Worm (Caenorhabditis elegans) whole organism, L3 larva: ENCODE measurements around the gene C06E4.8.

Experiments
- ZK546.5 ChIP-seq: sonication (generic microtip); optimal IDR thresholded peaks from 2 replicates; lab custom pipeline; 2017; ENCODE audit warnings: missing biosample characterization, missing genetic modification characterization
- ama-1 ChIP-seq: fragments of 150-350 bp; optimal IDR thresholded peaks from 2 replicates; lab custom pipeline; 2018
- ceh-16 ChIP-seq: sonication (generic microtip); optimal IDR thresholded peaks from 2 replicates; lab custom pipeline; 2017; ENCODE audit warnings: missing biosample characterization, missing genetic modification characterization
- ceh-28 ChIP-seq: fragments of 150-350 bp; optimal IDR thresholded peaks from 2 replicates; lab custom pipeline; 2014; ENCODE audit warnings: missing biosample characterization, missing genetic modification reagents, missing genetic modification characterization
- egl-5 ChIP-seq: fragments of 150-350 bp; optimal IDR thresholded peaks from 2 replicates; lab custom pipeline; 2017; ENCODE audit warnings: missing biosample characterization, missing genetic modification reagents, missing genetic modification characterization, inconsistent platforms
- elt-1 ChIP-seq: fragments of 150-350 bp; optimal IDR thresholded peaks from 2 replicates; lab custom pipeline; 2014; ENCODE audit warnings: missing biosample characterization, missing genetic modification characterization
- elt-2 ChIP-seq: sonication (generic microtip); optimal IDR thresholded peaks from 2 replicates; lab custom pipeline; 2016; ENCODE audit warnings: missing genetic modification reagents, mild to moderate bottlenecking, missing genetic modification characterization, missing compliant biosample characterization
- elt-3 ChIP-seq, 3 experiments: fragments of 150-350 bp in 1 of 3; sonication (generic microtip) in 2 of 3; optimal IDR thresholded peaks; 2 replicates in 2 of 3; 4 replicates in 1 of 3; lab custom pipeline; 2014 to 2017; ENCODE audit warnings: missing biosample characterization in 3 of 3, missing genetic modification characterization in 3 of 3
- eor-1 ChIP-seq, 2 experiments: fragments of 150-350 bp; optimal IDR thresholded peaks; 2 replicates each; lab custom pipeline; 2014 to 2018; ENCODE audit warnings: missing biosample characterization in 2 of 2, missing genetic modification characterization in 2 of 2
- fkh-10 ChIP-seq: sonication (generic microtip); optimal IDR thresholded peaks from 2 replicates; lab custom pipeline; 2017; ENCODE audit warnings: missing biosample characterization, missing genetic modification reagents, missing genetic modification characterization
- fos-1 ChIP-seq: fragments of 150-350 bp; optimal IDR thresholded peaks from 2 replicates; lab custom pipeline; 2014; ENCODE audit warnings: missing biosample characterization, missing genetic modification characterization
- hmg-11 ChIP-seq: sonication (generic microtip); optimal IDR thresholded peaks from 2 replicates; lab custom pipeline; 2016; ENCODE audit warnings: missing genetic modification characterization, missing compliant biosample characterization
- jun-1 ChIP-seq: fragments of 150-350 bp; optimal IDR thresholded peaks from 2 replicates; lab custom pipeline; 2014; ENCODE audit warnings: missing biosample characterization, missing genetic modification reagents, missing genetic modification characterization
- lin-15B ChIP-seq: fragments of 150-350 bp; optimal IDR thresholded peaks from 2 replicates; lab custom pipeline; 2014; ENCODE audit warnings: missing biosample characterization, missing genetic modification characterization
- lin-39 ChIP-seq: fragments of 150-350 bp; optimal IDR thresholded peaks from 2 replicates; lab custom pipeline; 2018; ENCODE audit warnings: missing biosample characterization, missing genetic modification reagents, missing genetic modification characterization
- lsy-12 ChIP-seq: sonication (generic microtip); optimal IDR thresholded peaks from 2 replicates; lab custom pipeline; 2016; ENCODE audit warnings: mild to moderate bottlenecking, missing genetic modification characterization, missing compliant biosample characterization
- mml-1 ChIP-seq: fragments of 150-350 bp; sonication (generic microtip); optimal IDR thresholded peaks from 3 replicates; lab custom pipeline; 2014; ENCODE audit warnings: missing biosample characterization, missing genetic modification characterization
- nfya-1 ChIP-seq: sonication (generic microtip); optimal IDR thresholded peaks from 2 replicates; lab custom pipeline; 2017; ENCODE audit warnings: missing genetic modification characterization, mild to moderate bottlenecking, missing compliant biosample characterization, antibody characterized with exemption, moderate library complexity; ENCODE audit not compliant: insufficient read depth
- nhr-11 ChIP-seq: fragments of 150-350 bp; optimal IDR thresholded peaks from 2 replicates; lab custom pipeline; 2014; ENCODE audit warnings: missing biosample characterization, missing genetic modification characterization
- nhr-23 ChIP-seq: fragments of 150-350 bp; optimal IDR thresholded peaks from 2 replicates; lab custom pipeline; 2014; ENCODE audit warnings: missing biosample characterization, missing genetic modification reagents, missing genetic modification characterization
- nhr-237 ChIP-seq: fragments of 150-350 bp; optimal IDR thresholded peaks from 2 replicates; lab custom pipeline; 2014; ENCODE audit warnings: missing biosample characterization, missing genetic modification characterization
- nhr-25 ChIP-seq: sonication (generic microtip); optimal IDR thresholded peaks from 2 replicates; lab custom pipeline; 2017; ENCODE audit warnings: missing biosample characterization, missing genetic modification characterization
- nhr-43 ChIP-seq: sonication (generic microtip); optimal IDR thresholded peaks from 2 replicates; lab custom pipeline; 2016; ENCODE audit warnings: mild to moderate bottlenecking, missing genetic modification characterization, missing compliant biosample characterization; ENCODE audit not compliant: poor library complexity, severe bottlenecking
- nhr-67 ChIP-seq: fragments of 150-350 bp; optimal IDR thresholded peaks from 2 replicates; lab custom pipeline; 2014; ENCODE audit warnings: missing biosample characterization, missing genetic modification characterization
- nhr-76 ChIP-seq: fragments of 150-350 bp; sonication (generic microtip); optimal IDR thresholded peaks from 5 replicates; lab custom pipeline; 2014; ENCODE audit warnings: missing biosample characterization, missing genetic modification characterization
- nhr-77 ChIP-seq: fragments of 150-350 bp; optimal IDR thresholded peaks from 2 replicates; lab custom pipeline; 2014; ENCODE audit warnings: missing biosample characterization, missing genetic modification characterization
- pha-4 ChIP-seq: fragments of 150-350 bp; optimal IDR thresholded peaks from 2 replicates; lab custom pipeline; 2014; ENCODE audit warnings: missing biosample characterization, missing genetic modification reagents, missing genetic modification characterization
- pqm-1 ChIP-seq: fragments of 150-350 bp; optimal IDR thresholded peaks from 2 replicates; lab custom pipeline; 2017; ENCODE audit warnings: missing biosample characterization, missing genetic modification characterization, inconsistent platforms
- skn-1 ChIP-seq: fragments of 150-350 bp; optimal IDR thresholded peaks from 2 replicates; lab custom pipeline; 2014; ENCODE audit warnings: missing biosample characterization, missing genetic modification characterization
- snpc-4 ChIP-seq: fragments of 150-350 bp; optimal IDR thresholded peaks from 2 replicates; lab custom pipeline; 2014; ENCODE audit warnings: missing biosample characterization, missing genetic modification characterization
- tbx-2 ChIP-seq: sonication (generic microtip); optimal IDR thresholded peaks from 2 replicates; lab custom pipeline; 2016; ENCODE audit warnings: mild to moderate bottlenecking, missing genetic modification characterization, missing compliant biosample characterization
- unc-39 ChIP-seq: sonication (generic microtip); optimal IDR thresholded peaks from 4 replicates; lab custom pipeline; 2017; ENCODE audit warnings: missing biosample characterization, missing genetic modification characterization
- zag-1 ChIP-seq: fragments of 150-350 bp; optimal IDR thresholded peaks from 2 replicates; lab custom pipeline; 2014; ENCODE audit warnings: missing biosample characterization, missing genetic modification characterization
- ztf-11 ChIP-seq: fragments of 150-350 bp; optimal IDR thresholded peaks from 2 replicates; lab custom pipeline; 2014; ENCODE audit warnings: missing biosample characterization, missing genetic modification characterization
- ztf-4 ChIP-seq: fragments of 150-350 bp; optimal IDR thresholded peaks from 2 replicates; lab custom pipeline; 2014; ENCODE audit warnings: missing biosample characterization, missing genetic modification characterization

C06E4.8 gene

DNA sequence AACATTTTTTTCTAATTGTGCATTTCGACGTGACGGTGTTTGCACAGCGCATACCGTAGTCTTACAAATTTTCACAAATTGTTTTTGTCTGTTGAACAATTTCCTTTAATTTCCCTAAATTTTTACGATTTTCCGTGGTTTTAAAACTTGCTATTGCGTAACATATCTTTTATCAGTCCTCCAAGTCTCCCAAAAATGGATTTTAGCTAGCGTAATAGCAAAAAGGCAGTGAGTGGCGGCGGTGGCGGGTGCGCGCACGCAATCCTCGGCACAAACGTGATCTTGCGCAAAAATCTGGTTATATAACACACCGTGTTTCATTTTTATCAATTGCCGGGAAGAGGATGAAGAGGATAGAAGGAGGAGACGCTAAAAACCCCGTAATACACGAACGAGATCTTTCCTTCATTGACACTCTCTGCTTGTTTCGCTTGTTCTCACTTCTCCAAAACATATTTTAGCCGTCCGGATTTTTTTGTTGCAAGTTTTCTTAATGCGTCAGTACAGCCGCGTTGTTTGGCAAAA is 49.4 kb downstream of the C06E4.8 start:
- TF ChIP-seq pha-4 (tag; lab: Kevin White, UChicago) (no peak), nhr-25 (tag; lab: Kevin White, UChicago) (no peak), nhr-43 (tag; lab: Kevin White, UChicago) (peak; percentile 56), nhr-23 (tag; lab: Kevin White, UChicago) (peak; percentile 34), tbx-2 (tag; lab: Kevin White, UChicago) (no peak), ztf-4 (tag; lab: Kevin White, UChicago) (no peak), ama-1 (no peak), nhr-76 (tag; lab: Kevin White, UChicago) (no peak), fkh-10 (no peak), fos-1 (tag; lab: Kevin White, UChicago) (no peak), egl-5 (tag; lab: Kevin White, UChicago) (no peak), pqm-1 (no peak), nhr-237 (tag; lab: Kevin White, UChicago) (no peak), lsy-12 (tag; lab: Kevin White, UChicago) (no peak), nhr-77 (tag; lab: Kevin White, UChicago) (no peak), elt-3 (tag; optimal IDR thresholded peaks at IDR 0.05; lab: Kevin White, UChicago) (no peak)

DNA sequence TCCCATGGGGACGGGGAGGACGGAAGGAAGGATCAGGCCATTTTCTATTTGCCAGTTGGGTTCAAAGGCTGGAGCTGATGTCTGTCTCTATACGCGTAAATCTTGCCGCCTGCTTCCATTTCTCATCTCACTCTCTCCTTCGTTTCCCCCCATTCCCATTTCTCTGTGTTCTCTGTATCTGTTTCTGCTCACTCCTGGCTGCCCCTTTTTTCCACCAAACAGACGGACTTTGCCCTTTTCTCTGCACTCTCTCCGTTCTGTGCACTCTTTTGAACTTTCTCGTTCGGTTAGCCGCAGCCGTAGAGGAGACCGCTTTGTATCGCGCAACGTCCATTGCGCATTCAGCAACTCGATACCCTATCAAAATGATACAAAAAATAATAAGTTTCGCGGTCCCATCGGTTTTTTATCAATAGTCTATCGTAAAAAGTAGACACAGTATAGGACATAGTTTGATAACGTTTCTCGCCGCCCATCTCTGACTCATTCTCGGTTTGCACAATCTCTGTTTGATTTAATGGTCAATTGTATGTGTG is 50.2 kb downstream of the C06E4.8 start:
- TF ChIP-seq egl-5 (tag; lab: Kevin White, UChicago) (peak; percentile 55), nhr-11 (tag; lab: Kevin White, UChicago) (peak; percentile 34), fkh-10 (no peak), ZK546.5 (no peak), snpc-4 (tag; lab: Kevin White, UChicago) (peak; percentile 45), unc-39 (tag; lab: Kevin White, UChicago) (no peak), lin-15B (peak; percentile 39), nhr-23 (tag; lab: Kevin White, UChicago) (peak; percentile 6), lin-39 (tag; lab: Kevin White, UChicago) (peak; percentile 58), pha-4 (tag; lab: Kevin White, UChicago) (peak; percentile 64), tbx-2 (tag; lab: Kevin White, UChicago) (peak; percentile 44), nhr-67 (no peak), mml-1 (tag; lab: Kevin White, UChicago) (no peak), nfya-1 (peak; percentile 79), elt-2 (tag; lab: Kevin White, UChicago) (peak; percentile 92), pqm-1 (peak; percentile 87), ztf-11 (tag; lab: Kevin White, UChicago) (no peak), hmg-11 (tag; lab: Kevin White, UChicago) (peak; percentile 79), jun-1 (tag; lab: Kevin White, UChicago) (peak; percentile 76)
- TF ChIP-seq, all 47 proteins: peak for 13

DNA sequence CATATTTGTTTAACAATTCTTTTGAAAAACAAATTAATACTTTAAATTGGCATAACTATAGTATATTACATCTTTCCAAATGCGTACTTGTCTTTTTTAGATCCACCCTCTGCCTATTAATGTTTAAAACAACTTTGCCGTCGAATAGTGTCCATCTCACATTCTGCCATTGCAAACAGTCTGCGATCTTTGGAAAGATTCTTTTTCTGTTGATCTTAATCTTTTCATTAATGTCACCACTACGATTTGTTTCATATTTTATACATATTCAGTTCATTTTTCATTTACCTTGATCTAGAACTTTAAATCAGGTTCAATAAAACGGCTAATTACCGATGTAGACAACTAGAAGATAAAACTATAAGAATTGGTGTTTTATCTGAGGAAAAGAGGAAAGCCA is 51.1 kb downstream of the C06E4.8 start:
- TF ChIP-seq ceh-16 (tag; lab: Kevin White, UChicago) (no peak), nhr-237 (tag; lab: Kevin White, UChicago) (no peak), eor-1 (tag; optimal IDR thresholded peaks at IDR 0.05; lab: Kevin White, UChicago) (no peak), zag-1 (no peak), fos-1 (tag; lab: Kevin White, UChicago) (no peak), ceh-28 (no peak), jun-1 (tag; lab: Kevin White, UChicago) (no peak), skn-1 (tag; lab: Kevin White, UChicago) (no peak), elt-1 (tag; lab: Kevin White, UChicago) (peak; percentile 93)
- TF ChIP-seq, all 47 proteins: peak for 1
